Fruit fly (Drosophila melanogaster): ENCODE results near the gene CG6428.

CG6428 gene

dm6 chrX:3968346-3969044, at the start of gene CG6428 (continued):
- no peak for TF ChIP-seq Optix (GFP tag; IDR thresholded peaks at IDR 0.05)
- no peak for TF ChIP-seq CG11085 (GFP tag; IDR thresholded peaks at IDR 0.05)
- TF ChIP-seq Ssrp (tag; optimal IDR thresholded peaks at IDR 0.05): peak; percentile 25
- TF ChIP-seq CG5245 (GFP tag; optimal IDR thresholded peaks at IDR 0.05): no peak
- no peak for TF ChIP-seq Stat92E (GFP tag; optimal IDR thresholded peaks at IDR 0.05)
- peak; percentile 64 for TF ChIP-seq CG12659 (GFP tag; optimal IDR thresholded peaks at IDR 0.05)
- TF ChIP-seq Hr3 (GFP tag; optimal IDR thresholded peaks at IDR 0.05): peak; percentile 26
- peak; percentile 9 for TF ChIP-seq ato (GFP tag; IDR thresholded peaks at IDR 0.05; ENCODE audit: partially characterized antibody)
- no peak for TF ChIP-seq emc (GFP tag; optimal IDR thresholded peaks at IDR 0.05)
- TF ChIP-seq gce (GFP tag; IDR thresholded peaks at IDR 0.05): no peak
- TF ChIP-seq CG10209 (GFP tag; optimal IDR thresholded peaks at IDR 0.05): peak; percentile 30
- TF ChIP-seq stwl (tag; optimal IDR thresholded peaks at IDR 0.05): peak; percentile 80
- no peak for TF ChIP-seq Oli (tag; optimal IDR thresholded peaks at IDR 0.05)
- TF ChIP-seq Scr (GFP tag; IDR thresholded peaks at IDR 0.05; ENCODE audit: partially characterized antibody): peak; percentile 68
- no peak for TF ChIP-seq B-H1 (GFP tag; IDR thresholded peaks at IDR 0.05)
- no peak for TF ChIP-seq CG15479 (GFP tag; optimal IDR thresholded peaks at IDR 0.05)
- TF ChIP-seq hb (GFP tag; IDR thresholded peaks at IDR 0.05; ENCODE audit: partially characterized antibody): no peak
- no peak for TF ChIP-seq CG10959 (GFP tag; IDR thresholded peaks at IDR 0.05)
- peak; percentile 63; the same call in 1 of the 2 replicates for TF ChIP-seq MBD-R2 (GFP tag; IDR thresholded peaks at IDR 0.05)
- no peak for TF ChIP-seq CG15073 (GFP tag; optimal IDR thresholded peaks at IDR 0.05)
- TF ChIP-seq NK7.1 (GFP tag; optimal IDR thresholded peaks at IDR 0.05): no peak
- no peak for TF ChIP-seq fru (optimal IDR thresholded peaks at IDR 0.05)
- TF ChIP-seq HHEX (GFP tag; optimal IDR thresholded peaks at IDR 0.05): peak; percentile 39
- peak; percentile 74 for TF ChIP-seq CG15514 (GFP tag; optimal IDR thresholded peaks at IDR 0.05)
- peak; percentile 88 for TF ChIP-seq Med (GFP tag)
- TF ChIP-seq sim (GFP tag; IDR thresholded peaks at IDR 0.05): no peak
- no peak for TF ChIP-seq ase (GFP tag; IDR thresholded peaks at IDR 0.05)
- no peak for TF ChIP-seq Camta (GFP tag; optimal IDR thresholded peaks at IDR 0.05)
- TF ChIP-seq rib (GFP tag; IDR thresholded peaks at IDR 0.05): no peak
- no peak for TF ChIP-seq sens (GFP tag)
- TF ChIP-seq PHDP (tag; optimal IDR thresholded peaks at IDR 0.05): peak; percentile 31
- TF ChIP-seq D (optimal IDR thresholded peaks at IDR 0.05): no peak
- TF ChIP-seq D (GFP tag; optimal IDR thresholded peaks at IDR 0.05): no peak
- peak; percentile 96 for TF ChIP-seq Ets65A (GFP tag)
- TF ChIP-seq CG1602 (GFP tag; optimal IDR thresholded peaks at IDR 0.05): no peak
- TF ChIP-seq Hmx (GFP tag; optimal IDR thresholded peaks at IDR 0.05): no peak
- no peak for TF ChIP-seq CG7745 (tag; optimal IDR thresholded peaks at IDR 0.05)

- peak; percentile 45; the same call in 1 of the 2 replicates for TF ChIP-seq ttk (GFP tag; IDR thresholded peaks at IDR 0.05)
- peak in 1 of 2 experiments; percentile 33 for TF ChIP-seq bsh (GFP tag; optimal IDR thresholded peaks at IDR 0.05)
- TF ChIP-seq CG16815 (GFP tag; optimal IDR thresholded peaks at IDR 0.05): peak; percentile 7
- no peak for TF ChIP-seq fd64A (GFP tag; optimal IDR thresholded peaks at IDR 0.05)
- 0 out of 3 replicates have a peak, but pooled peaks have one; percentile 28 for TF ChIP-seq H15 (GFP tag; IDR thresholded peaks at IDR 0.05)
- no peak for TF ChIP-seq maf-S (GFP tag; optimal IDR thresholded peaks at IDR 0.05)
- peak; percentile 36 for TF ChIP-seq dmrt99B (tag; optimal IDR thresholded peaks at IDR 0.05)
- peak; percentile 4 for TF ChIP-seq CoRest (tag; optimal IDR thresholded peaks at IDR 0.05)
- no peak for TF ChIP-seq CG6175 (GFP tag; IDR thresholded peaks at IDR 0.05)
- TF ChIP-seq CG34422 (GFP tag; IDR thresholded peaks at IDR 0.05): 0 out of 3 replicates have a peak, but pooled peaks have one; percentile 49
- TF ChIP-seq HLH3B (GFP tag; IDR thresholded peaks at IDR 0.05): 0 out of 2 replicates have a peak, but pooled peaks have one; percentile 14
- 0 out of 3 replicates have a peak, but pooled peaks have one; percentile 35 for TF ChIP-seq Mrtf (GFP tag; IDR thresholded peaks at IDR 0.05)
- TF ChIP-seq D (optimal IDR thresholded peaks at IDR 0.05): no peak
- TF ChIP-seq D (GFP tag; optimal IDR thresholded peaks at IDR 0.05): peak; percentile 6
- TF ChIP-seq croc (GFP tag; conservative IDR thresholded peaks at IDR 0.05): peak; percentile 30; the same call in 2 of the 3 replicates
- TF ChIP-seq CG2678 (tag; optimal IDR thresholded peaks at IDR 0.05): peak; percentile 21
- peak; percentile 39; the same call in 1 of the 2 replicates for TF ChIP-seq CG10959 (GFP tag; IDR thresholded peaks at IDR 0.05)
These were observed 44.4 kb upstream of the CG6428 start for dm6 chrX:4012844-4013243.
